Worm (Caenorhabditis elegans) whole organism, L4 larva: Measurements from ENCODE around the gene F19H8.2.
A peak's percentile ranks its signal among the peaks of the same experiment; 100 is the strongest.

Experiments
- F26F4.8 ChIP-seq: fragments of 200-800 bp; sonication (Bioruptor generic); conservative IDR thresholded peaks from 2 replicates; pipeline ENCODE4 v1.3.6; 2022; ENCODE audit warnings: missing genetic modification characterization, missing compliant biosample characterization
- F44E2.7 ChIP-seq: fragments of 200-800 bp; sonication (Bioruptor generic); IDR thresholded peaks from 2 replicates; pipeline ENCODE4 v2.1.2; 2022; ENCODE audit warnings: missing genetic modification characterization, missing compliant biosample characterization
- R02D3.7 ChIP-seq: fragments of 150-350 bp; sonication (generic microtip); optimal IDR thresholded peaks from 3 replicates; lab custom pipeline; 2014; ENCODE audit warnings: missing biosample characterization, missing genetic modification characterization
- T26A8.4 ChIP-seq: fragments of 200-800 bp; sonication (Bioruptor generic); IDR thresholded peaks from 2 replicates; pipeline ENCODE4 v1.3.6; 2022; ENCODE audit warnings: missing genetic modification characterization, missing compliant biosample characterization
- Y105C5A.15 ChIP-seq: fragments of 200-800 bp; sonication (Bioruptor generic); IDR thresholded peaks from 2 replicates; pipeline ENCODE4 v1.3.6; 2022; ENCODE audit warnings: missing genetic modification characterization, missing compliant biosample characterization
- Y5F2A.4 ChIP-seq: fragments of 200-800 bp; sonication (Bioruptor generic); optimal IDR thresholded peaks from 2 replicates; lab custom pipeline; 2018; ENCODE audit warnings: mild to moderate bottlenecking, missing genetic modification characterization, missing compliant biosample characterization
- Y75B8A.6 ChIP-seq: fragments of 200-800 bp; sonication (Bioruptor generic); IDR thresholded peaks from 2 replicates; pipeline ENCODE4 v1.3.6; 2022; ENCODE audit warnings: missing genetic modification reagents, missing genetic modification characterization, missing compliant biosample characterization
- aha-1 ChIP-seq: fragments of 150-350 bp; peaks from one replicate; lab custom pipeline; 2014; ENCODE audit warnings: missing biosample characterization, missing genetic modification characterization
- ama-1 ChIP-seq: fragments of 150-350 bp; optimal IDR thresholded peaks from 2 replicates; lab custom pipeline; 2014; ENCODE audit warnings: inconsistent platforms, mixed read lengths
- ceh-32 ChIP-seq: sonication (generic microtip); optimal IDR thresholded peaks from 2 replicates; lab custom pipeline; 2016; ENCODE audit warnings: mild to moderate bottlenecking, missing genetic modification characterization, missing compliant biosample characterization; ENCODE audit not compliant: poor library complexity
- ceh-62 ChIP-seq: sonication (generic microtip); optimal IDR thresholded peaks from 2 replicates; lab custom pipeline; 2017; ENCODE audit warnings: missing biosample characterization, missing genetic modification characterization
- ceh-82 ChIP-seq: sonication (generic microtip); optimal IDR thresholded peaks from 2 replicates; lab custom pipeline; 2017; ENCODE audit warnings: missing biosample characterization, missing genetic modification characterization
- ctbp-1 ChIP-seq: fragments of 200-800 bp; sonication (Bioruptor generic); IDR thresholded peaks from 2 replicates; pipeline ENCODE4 v1.3.6; 2022; ENCODE audit warnings: missing genetic modification reagents, missing genetic modification characterization, missing compliant biosample characterization
- daf-16 ChIP-seq, 3 experiments: sonication (generic microtip); optimal IDR thresholded peaks; 2 replicates each; lab custom pipeline; 2016 to 2017; ENCODE audit warnings: missing genetic modification characterization in 3 of 3, missing genetic modification reagents in 3 of 3, mild to moderate bottlenecking in 2 of 3, missing compliant biosample characterization in 2 of 3, missing biosample characterization in 1 of 3, moderate library complexity in 1 of 3
- dpl-1 ChIP-seq: fragments of 150-350 bp; optimal IDR thresholded peaks from 2 replicates; lab custom pipeline; 2014; ENCODE audit warnings: missing biosample characterization, missing genetic modification reagents, missing genetic modification characterization
- duxl-1 ChIP-seq: sonication (generic microtip); optimal IDR thresholded peaks from 2 replicates; lab custom pipeline; 2016; ENCODE audit warnings: mild to moderate bottlenecking, missing genetic modification characterization, moderate library complexity, missing compliant biosample characterization; ENCODE audit not compliant: poor library complexity
- dve-1 ChIP-seq: sonication (generic microtip); optimal IDR thresholded peaks from 2 replicates; lab custom pipeline; 2017; ENCODE audit warnings: antibody characterized with exemption, mild to moderate bottlenecking, missing genetic modification characterization, missing compliant biosample characterization; ENCODE audit not compliant: insufficient read depth
- egl-27 ChIP-seq: sonication (generic microtip); optimal IDR thresholded peaks from 3 replicates; lab custom pipeline; 2017; ENCODE audit warnings: missing biosample characterization, missing genetic modification reagents, missing genetic modification characterization
- hif-1 ChIP-seq, 2 experiments: sonication (generic microtip); optimal IDR thresholded peaks; 2 replicates each; lab custom pipeline; 2016 to 2017; ENCODE audit warnings: missing compliant biosample characterization in 2 of 2, missing genetic modification characterization in 2 of 2, missing genetic modification reagents in 2 of 2, missing genotype in 2 of 2, mild to moderate bottlenecking in 1 of 2
- hlh-11 ChIP-seq: fragments of 200-800 bp; sonication (Bioruptor generic); optimal IDR thresholded peaks from 2 replicates; lab custom pipeline; 2018; ENCODE audit warnings: mild to moderate bottlenecking, missing genetic modification characterization, missing compliant biosample characterization
- hlh-30 ChIP-seq: sonication (generic microtip); optimal IDR thresholded peaks from 2 replicates; lab custom pipeline; 2017; ENCODE audit warnings: antibody characterized with exemption, mild to moderate bottlenecking, missing genetic modification characterization, missing compliant biosample characterization; ENCODE audit not compliant: insufficient read depth
- hmg-1.1 ChIP-seq: fragments of 200-800 bp; sonication (Bioruptor generic); IDR thresholded peaks from 2 replicates; pipeline ENCODE4 v1.3.6; 2022; ENCODE audit warnings: missing genetic modification reagents, missing genetic modification characterization, missing compliant biosample characterization
- jun-1 ChIP-seq: fragments of 150-350 bp; optimal IDR thresholded peaks from 2 replicates; lab custom pipeline; 2014; ENCODE audit warnings: missing biosample characterization, missing genetic modification reagents, missing genetic modification characterization
- lin-1 ChIP-seq: fragments of 200-800 bp; sonication (Bioruptor generic); IDR thresholded peaks from 2 replicates; pipeline ENCODE4 v1.3.6; 2022; ENCODE audit warnings: missing genetic modification reagents, missing genetic modification characterization, missing compliant biosample characterization
- lin-38 ChIP-seq: fragments of 200-800 bp; sonication (Bioruptor generic); IDR thresholded peaks from 2 replicates; pipeline ENCODE4 v1.3.6; 2022; ENCODE audit warnings: missing genetic modification reagents, missing genetic modification characterization, missing compliant biosample characterization
- madf-5 ChIP-seq, 2 experiments: fragments of 200-800 bp; sonication (Bioruptor generic); IDR thresholded peaks; 2 replicates each; pipeline ENCODE4 v1.3.6; 2022; ENCODE audit warnings: missing compliant biosample characterization in 2 of 2, missing genetic modification characterization in 2 of 2
- madf-9 ChIP-seq: fragments of 200-800 bp; sonication (Bioruptor generic); conservative IDR thresholded peaks from 2 replicates; pipeline ENCODE4 v1.3.6; 2022; ENCODE audit warnings: missing genetic modification reagents, missing genetic modification characterization, missing compliant biosample characterization
- mes-2 ChIP-seq: sonication (generic microtip); optimal IDR thresholded peaks from 2 replicates; lab custom pipeline; 2016; ENCODE audit warnings: missing genotype, mild to moderate bottlenecking, missing genetic modification characterization, missing compliant biosample characterization; ENCODE audit not compliant: poor library complexity, severe bottlenecking
- nhr-10 ChIP-seq: fragments of 150-350 bp; optimal IDR thresholded peaks from 2 replicates; lab custom pipeline; 2014; ENCODE audit warnings: missing biosample characterization, missing genetic modification characterization
- nhr-102 ChIP-seq: sonication (generic microtip); optimal IDR thresholded peaks from 2 replicates; lab custom pipeline; 2016; ENCODE audit warnings: mild to moderate bottlenecking, missing genetic modification characterization, moderate library complexity, missing compliant biosample characterization
- nhr-11 ChIP-seq: fragments of 150-350 bp; optimal IDR thresholded peaks from 2 replicates; lab custom pipeline; 2014; ENCODE audit warnings: missing biosample characterization, missing genetic modification characterization
- nhr-28 ChIP-seq: fragments of 150-350 bp; optimal IDR thresholded peaks from 2 replicates; lab custom pipeline; 2014; ENCODE audit warnings: missing biosample characterization, missing genetic modification characterization
- nhr-41 ChIP-seq: fragments of 200-800 bp; sonication (Bioruptor generic); IDR thresholded peaks from 2 replicates; pipeline ENCODE4 v1.3.6; 2022; ENCODE audit warnings: missing genetic modification reagents, missing genetic modification characterization, missing compliant biosample characterization
- nhr-42 ChIP-seq: fragments of 200-800 bp; sonication (Bioruptor generic); IDR thresholded peaks from 2 replicates; pipeline ENCODE4 v1.3.6; 2022; ENCODE audit warnings: missing genetic modification characterization, missing compliant biosample characterization
- nhr-48 ChIP-seq: sonication (generic microtip); optimal IDR thresholded peaks from 2 replicates; lab custom pipeline; 2016; ENCODE audit warnings: mild to moderate bottlenecking, missing genetic modification characterization, missing compliant biosample characterization
- nhr-6 ChIP-seq: fragments of 150-350 bp; optimal IDR thresholded peaks from 2 replicates; lab custom pipeline; 2014; ENCODE audit warnings: missing biosample characterization, missing genetic modification characterization
- php-3 ChIP-seq: fragments of 200-800 bp; sonication (Bioruptor generic); IDR thresholded peaks from 2 replicates; pipeline ENCODE4 v1.3.6; 2022; ENCODE audit warnings: missing genetic modification reagents, missing genetic modification characterization, missing compliant biosample characterization
- pqm-1 ChIP-seq: sonication (generic microtip); optimal IDR thresholded peaks from 2 replicates; lab custom pipeline; 2017; ENCODE audit warnings: missing biosample characterization, missing genetic modification characterization
- saeg-2 ChIP-seq: fragments of 200-800 bp; sonication (Bioruptor generic); IDR thresholded peaks from 2 replicates; pipeline ENCODE4 v1.3.6; 2022; ENCODE audit warnings: missing genetic modification reagents, missing genetic modification characterization, missing compliant biosample characterization
- sdz-12 ChIP-seq: fragments of 200-800 bp; sonication (Bioruptor generic); optimal IDR thresholded peaks from 2 replicates; lab custom pipeline; 2018; ENCODE audit warnings: mild to moderate bottlenecking, missing genetic modification characterization, missing compliant biosample characterization
- skn-1 ChIP-seq: fragments of 150-350 bp; optimal IDR thresholded peaks from 2 replicates; lab custom pipeline; 2014; ENCODE audit warnings: missing biosample characterization, missing genetic modification characterization
- tag-97 ChIP-seq: fragments of 200-800 bp; sonication (Bioruptor generic); IDR thresholded peaks from 2 replicates; pipeline ENCODE4 v1.3.6; 2022; ENCODE audit warnings: missing genetic modification characterization, missing compliant biosample characterization
- tra-1 ChIP-seq: fragments of 200-800 bp; sonication (Bioruptor generic); IDR thresholded peaks from 2 replicates; pipeline ENCODE4 v1.3.6; 2022; ENCODE audit warnings: missing genetic modification reagents, missing genetic modification characterization, missing compliant biosample characterization
- zag-1 ChIP-seq: fragments of 150-350 bp; optimal IDR thresholded peaks from 2 replicates; lab custom pipeline; 2014; ENCODE audit warnings: missing biosample characterization, missing genetic modification characterization
- zfp-3 ChIP-seq: fragments of 200-800 bp; sonication (Bioruptor generic); conservative IDR thresholded peaks from 2 replicates; pipeline ENCODE4 v1.3.6; 2022; ENCODE audit warnings: missing genetic modification reagents, missing genetic modification characterization, missing compliant biosample characterization

F19H8.2 gene

ce11 chrII:14599933-14600630, 5.6 kb downstream of the F19H8.2 start (continued):
- TF ChIP-seq hlh-11: peak; percentile 34
- TF ChIP-seq nhr-10 (tag; lab: Kevin White, UChicago): no peak
- no peak for TF ChIP-seq sdz-12
- peak; percentile 85 for TF ChIP-seq nhr-28 (tag; lab: Kevin White, UChicago)
- TF ChIP-seq lin-1 (GFP tag; lab: Robert Waterston, UW): 0 out of 2 replicates have a peak, but pooled peaks have one; percentile 22

ce11 chrII:14599284-14599862, 6.3 kb downstream of the F19H8.2 start:
- TF ChIP-seq zag-1 (no peak), skn-1 (tag; lab: Kevin White, UChicago) (no peak), lin-38 (GFP tag; lab: Robert Waterston, UW) (no peak), aha-1 (tag; lab: Kevin White, UChicago) (peak; percentile 54), saeg-2 (GFP tag; lab: Robert Waterston, UW) (no peak), ama-1 (lab: Kevin White, UChicago) (no peak), daf-16 (GFP tag; optimal IDR thresholded peaks at IDR 0.05; lab: Kevin White, UChicago) (no peak), daf-16 (tag; optimal IDR thresholded peaks at IDR 0.05; lab: Kevin White, UChicago) (peak; percentile 79), nhr-6 (tag; lab: Kevin White, UChicago) (no peak), Y5F2A.4 (GFP tag; lab: Kevin White, UChicago) (no peak), madf-5 (GFP tag; IDR thresholded peaks at IDR 0.05; lab: Robert Waterston, UW) (no peak), ceh-32 (tag; lab: Kevin White, UChicago) (no peak), hlh-30 (tag; lab: Kevin White, UChicago) (peak; percentile 12), dve-1 (peak; percentile 24), ceh-82 (tag; lab: Kevin White, UChicago) (no peak), hmg-1.1 (GFP tag; lab: Robert Waterston, UW) (no peak), madf-9 (GFP tag; lab: Robert Waterston, UW) (no peak), nhr-11 (tag; lab: Kevin White, UChicago) (no peak), duxl-1 (tag; lab: Kevin White, UChicago) (no peak), Y105C5A.15 (0 out of 2 replicates have a peak, but pooled peaks have one; percentile 58), F44E2.7 (no peak), R02D3.7 (tag; lab: Kevin White, UChicago) (no peak), nhr-28 (tag; lab: Kevin White, UChicago) (peak; percentile 43), nhr-41 (no peak), dpl-1 (no peak), jun-1 (no peak)

DNA sequence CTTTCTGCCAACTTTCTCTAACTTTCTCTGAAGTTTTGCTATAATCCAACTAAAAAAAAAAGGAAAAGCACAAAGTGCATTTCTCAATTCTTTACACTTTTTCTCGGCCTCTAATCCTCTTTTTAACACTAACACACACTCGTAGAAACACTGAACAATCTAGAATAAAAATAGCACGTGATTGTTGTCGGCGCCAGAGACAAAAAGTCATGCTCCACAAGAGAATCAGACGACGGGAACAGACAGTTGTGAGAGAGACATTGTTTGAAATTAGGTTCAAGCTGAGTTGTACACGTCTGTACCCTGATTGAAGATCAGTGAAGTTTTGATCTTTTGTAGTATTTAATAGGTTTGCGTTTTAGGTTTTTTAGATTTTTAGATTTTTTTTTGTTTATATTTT, 7.3 kb downstream of the F19H8.2 start:
- TF ChIP-seq saeg-2 (GFP tag; lab: Robert Waterston, UW) (no peak), pqm-1 (tag; lab: Kevin White, UChicago) (peak; percentile 45), zfp-3 (GFP tag; lab: Robert Waterston, UW) (no peak), egl-27 (tag; lab: Kevin White, UChicago) (no peak), F26F4.8 (GFP tag; lab: Robert Waterston, UW) (no peak), Y75B8A.6 (GFP tag; lab: Robert Waterston, UW) (no peak), nhr-42 (GFP tag; lab: Robert Waterston, UW) (peak; percentile 73), mes-2 (tag; lab: Kevin White, UChicago) (peak; percentile 56), dpl-1 (peak; percentile 21), tra-1 (GFP tag; lab: Robert Waterston, UW) (0 out of 2 replicates have a peak, but pooled peaks have one; percentile 29), tag-97 (no peak), hif-1 (tag; optimal IDR thresholded peaks at IDR 0.05; lab: Kevin White, UChicago) (peak; percentile 36 to 76), nhr-6 (tag; lab: Kevin White, UChicago) (peak; percentile 41), nhr-41 (no peak), ctbp-1 (GFP tag; lab: Robert Waterston, UW) (no peak), dve-1 (peak; percentile 99), nhr-102 (tag; lab: Kevin White, UChicago) (peak; percentile 48), ceh-62 (tag; lab: Kevin White, UChicago) (no peak), T26A8.4 (GFP tag; lab: Robert Waterston, UW) (peak; percentile 61; the same call in 1 of the 2 replicates), php-3 (GFP tag; lab: Robert Waterston, UW) (peak; percentile 51), lin-1 (GFP tag; lab: Robert Waterston, UW) (peak; percentile 58; the same call in 1 of the 2 replicates), duxl-1 (tag; lab: Kevin White, UChicago) (no peak), nhr-48 (tag; lab: Kevin White, UChicago) (peak; percentile 68)
